Fruit fly (Drosophila melanogaster): ENCODE results near the gene CG11162.

- TF ChIP-seq CG11695 (GFP tag; IDR thresholded peaks at IDR 0.05), result no peak
- no peak for TF ChIP-seq Abd-B (GFP tag; optimal IDR thresholded peaks at IDR 0.05)
- no peak for TF ChIP-seq sna (GFP tag; IDR thresholded peaks at IDR 0.05; ENCODE audit: partially characterized antibody)
- no peak for TF ChIP-seq CG16779 (GFP tag; IDR thresholded peaks at IDR 0.05)
Observed at dm6 chrX:13634254-13634999, 42.3 kb upstream of the CG11162 start.
